Worm (Caenorhabditis elegans) whole organism, L4 larva: Measurements from ENCODE around the gene Y97E10AR.8.

Source experiments
- F10B5.3 ChIP-seq: sonication (generic microtip); optimal IDR thresholded peaks from 2 replicates; lab custom pipeline; 2016; ENCODE audit warnings: mild to moderate bottlenecking, missing genetic modification characterization, missing compliant biosample characterization
- T20F7.1 ChIP-seq: fragments of 200-800 bp; sonication (Bioruptor generic); optimal IDR thresholded peaks from 2 replicates; lab custom pipeline; 2018; ENCODE audit warnings: mild to moderate bottlenecking, missing genetic modification characterization, missing compliant biosample characterization
- Y48G9A.11 ChIP-seq: fragments of 200-800 bp; sonication (Bioruptor generic); IDR thresholded peaks from 2 replicates; pipeline ENCODE4 v1.3.6; 2022; ENCODE audit warnings: missing genetic modification reagents, missing genetic modification characterization, missing compliant biosample characterization
- Y75B8A.6 ChIP-seq: fragments of 200-800 bp; sonication (Bioruptor generic); IDR thresholded peaks from 2 replicates; pipeline ENCODE4 v1.3.6; 2022; ENCODE audit warnings: missing genetic modification reagents, missing genetic modification characterization, missing compliant biosample characterization
- aha-1 ChIP-seq: fragments of 150-350 bp; peaks from one replicate; lab custom pipeline; 2014; ENCODE audit warnings: missing biosample characterization, missing genetic modification characterization
- ceh-28 ChIP-seq: fragments of 150-350 bp; optimal IDR thresholded peaks from 2 replicates; lab custom pipeline; 2014; ENCODE audit warnings: missing biosample characterization, missing genetic modification reagents, missing genetic modification characterization
- ceh-44 ChIP-seq: fragments of 200-800 bp; sonication (Bioruptor generic); IDR thresholded peaks from 2 replicates; pipeline ENCODE4 v1.3.6; 2022; ENCODE audit warnings: missing genetic modification reagents, missing genetic modification characterization, missing compliant biosample characterization
- ces-1 ChIP-seq: fragments of 150-350 bp; sonication (generic microtip); optimal IDR thresholded peaks from 4 replicates; lab custom pipeline; 2014; ENCODE audit warnings: missing biosample characterization, missing genetic modification reagents, missing genetic modification characterization
- cey-2 ChIP-seq: sonication (generic microtip); optimal IDR thresholded peaks from 3 replicates; lab custom pipeline; 2017; ENCODE audit warnings: missing genetic modification characterization, mild to moderate bottlenecking, missing compliant biosample characterization, antibody characterized with exemption, borderline replicate concordance; ENCODE audit not compliant: insufficient read depth
- daf-12 ChIP-seq: fragments of 150-350 bp; optimal IDR thresholded peaks from 2 replicates; lab custom pipeline; 2014; ENCODE audit warnings: missing biosample characterization, missing genetic modification reagents, missing genetic modification characterization
- daf-16 ChIP-seq, 3 experiments: sonication (generic microtip); optimal IDR thresholded peaks; 2 replicates each; lab custom pipeline; 2016 to 2017; ENCODE audit warnings: missing genetic modification characterization in 3 of 3, missing genetic modification reagents in 3 of 3, mild to moderate bottlenecking in 2 of 3, missing compliant biosample characterization in 2 of 3, missing biosample characterization in 1 of 3, moderate library complexity in 1 of 3
- dmd-6 ChIP-seq: fragments of 200-800 bp; sonication (Bioruptor generic); IDR thresholded peaks from 2 replicates; pipeline ENCODE4 v1.3.6; 2022; ENCODE audit warnings: missing genetic modification reagents, missing genetic modification characterization, missing compliant biosample characterization
- fos-1 ChIP-seq: fragments of 150-350 bp; optimal IDR thresholded peaks from 2 replicates; lab custom pipeline; 2014; ENCODE audit warnings: missing biosample characterization, missing genetic modification characterization
- gei-8 ChIP-seq: fragments of 200-800 bp; sonication (Bioruptor generic); optimal IDR thresholded peaks from 2 replicates; lab custom pipeline; 2018; ENCODE audit warnings: mild to moderate bottlenecking, missing genetic modification characterization, missing compliant biosample characterization
- hif-1 ChIP-seq, 2 experiments: sonication (generic microtip); optimal IDR thresholded peaks; 2 replicates each; lab custom pipeline; 2016 to 2017; ENCODE audit warnings: missing compliant biosample characterization in 2 of 2, missing genetic modification characterization in 2 of 2, missing genetic modification reagents in 2 of 2, missing genotype in 2 of 2, mild to moderate bottlenecking in 1 of 2
- hlh-11 ChIP-seq: fragments of 200-800 bp; sonication (Bioruptor generic); optimal IDR thresholded peaks from 2 replicates; lab custom pipeline; 2018; ENCODE audit warnings: mild to moderate bottlenecking, missing genetic modification characterization, missing compliant biosample characterization
- hlh-30 ChIP-seq: sonication (generic microtip); optimal IDR thresholded peaks from 2 replicates; lab custom pipeline; 2017; ENCODE audit warnings: antibody characterized with exemption, mild to moderate bottlenecking, missing genetic modification characterization, missing compliant biosample characterization; ENCODE audit not compliant: insufficient read depth
- lin-38 ChIP-seq: fragments of 200-800 bp; sonication (Bioruptor generic); IDR thresholded peaks from 2 replicates; pipeline ENCODE4 v1.3.6; 2022; ENCODE audit warnings: missing genetic modification reagents, missing genetic modification characterization, missing compliant biosample characterization
- lin-39 ChIP-seq: fragments of 150-350 bp; optimal IDR thresholded peaks from 2 replicates; lab custom pipeline; 2014; ENCODE audit warnings: missing biosample characterization, missing genetic modification reagents, missing genetic modification characterization
- mdl-1 ChIP-seq, 2 experiments: fragments of 150-350 bp in 1 of 2; sonication (generic microtip) in 1 of 2; optimal IDR thresholded peaks; 2 replicates each; lab custom pipeline; 2014 to 2017; ENCODE audit warnings: missing biosample characterization in 2 of 2, missing genetic modification characterization in 2 of 2
- mep-1 ChIP-seq: fragments of 150-350 bp; sonication (generic microtip); optimal IDR thresholded peaks from 3 replicates; lab custom pipeline; 2014; ENCODE audit warnings: missing biosample characterization, missing genetic modification characterization
- mes-2 ChIP-seq: sonication (generic microtip); optimal IDR thresholded peaks from 2 replicates; lab custom pipeline; 2016; ENCODE audit warnings: missing genotype, mild to moderate bottlenecking, missing genetic modification characterization, missing compliant biosample characterization; ENCODE audit not compliant: poor library complexity, severe bottlenecking
- mxl-2 ChIP-seq: fragments of 200-800 bp; sonication (Bioruptor generic); conservative IDR thresholded peaks from 2 replicates; pipeline ENCODE4 v1.3.6; 2022; ENCODE audit warnings: missing genetic modification reagents, missing genetic modification characterization, missing compliant biosample characterization
- mxl-3 ChIP-seq: fragments of 200-800 bp; sonication (Bioruptor generic); optimal IDR thresholded peaks from 2 replicates; lab custom pipeline; 2018; ENCODE audit warnings: mild to moderate bottlenecking, missing genetic modification characterization, missing compliant biosample characterization
- nhr-28 ChIP-seq: fragments of 150-350 bp; optimal IDR thresholded peaks from 2 replicates; lab custom pipeline; 2014; ENCODE audit warnings: missing biosample characterization, missing genetic modification characterization
- nhr-48 ChIP-seq: sonication (generic microtip); optimal IDR thresholded peaks from 2 replicates; lab custom pipeline; 2016; ENCODE audit warnings: mild to moderate bottlenecking, missing genetic modification characterization, missing compliant biosample characterization
- nhr-76 ChIP-seq: fragments of 150-350 bp; optimal IDR thresholded peaks from 2 replicates; lab custom pipeline; 2014; ENCODE audit warnings: missing biosample characterization, missing genetic modification characterization
- pha-4 ChIP-seq, 2 experiments: fragments of 150-350 bp in 1 of 2; fragments of 200-800 bp in 1 of 2; sonication (Bioruptor generic) in 1 of 2; IDR thresholded peaks in 1 of 2; optimal IDR thresholded peaks in 1 of 2; 2 replicates each; pipeline versions ENCODE4 v1.3.6 to Lab custom; 2014 to 2022; ENCODE audit warnings: missing genetic modification characterization in 2 of 2, missing genetic modification reagents in 2 of 2, missing biosample characterization in 1 of 2, missing compliant biosample characterization in 1 of 2
- pqm-1 ChIP-seq: sonication (generic microtip); optimal IDR thresholded peaks from 2 replicates; lab custom pipeline; 2017; ENCODE audit warnings: missing biosample characterization, missing genetic modification characterization
- sdz-12 ChIP-seq: fragments of 200-800 bp; sonication (Bioruptor generic); optimal IDR thresholded peaks from 2 replicates; lab custom pipeline; 2018; ENCODE audit warnings: mild to moderate bottlenecking, missing genetic modification characterization, missing compliant biosample characterization
- skn-1 ChIP-seq: fragments of 150-350 bp; optimal IDR thresholded peaks from 2 replicates; lab custom pipeline; 2014; ENCODE audit warnings: missing biosample characterization, missing genetic modification characterization
- unc-39 ChIP-seq: sonication (generic microtip); optimal IDR thresholded peaks from 2 replicates; lab custom pipeline; 2017; ENCODE audit warnings: missing biosample characterization, missing genetic modification characterization
- unc-62 ChIP-seq, 3 experiments: fragments of 150-350 bp in 1 of 3; sonication (generic microtip); optimal IDR thresholded peaks in 2 of 3; peaks in 1 of 3; 1 replicate in 1 of 3; 2 replicates in 2 of 3; lab custom pipeline; 2014 to 2017; ENCODE audit warnings: missing biosample characterization in 3 of 3, missing genetic modification characterization in 3 of 3, missing genetic modification reagents in 3 of 3, missing genotype in 1 of 3
- ztf-7 ChIP-seq: fragments of 150-350 bp; optimal IDR thresholded peaks from 2 replicates; lab custom pipeline; 2014; ENCODE audit warnings: missing biosample characterization, missing genetic modification characterization

Y97E10AR.8 gene

ce11 chrV:8025259-8025658, 20.2 kb downstream of the Y97E10AR.8 start:
- TF ChIP-seq hif-1 (tag; optimal IDR thresholded peaks at IDR 0.05; lab: Kevin White, UChicago), result peak in 1 of 2 experiments; percentile 43
- TF ChIP-seq mes-2 (tag; lab: Kevin White, UChicago), result no peak
- no peak for TF ChIP-seq ces-1 (GFP tag; lab: Kevin White, UChicago)
- TF ChIP-seq gei-8 (GFP tag; lab: Kevin White, UChicago), result no peak
- peak; percentile 83 for TF ChIP-seq ztf-7 (tag; lab: Kevin White, UChicago)
- peak; percentile 64 for TF ChIP-seq nhr-28 (tag; lab: Kevin White, UChicago)
- TF ChIP-seq ceh-44 (GFP tag; lab: Robert Waterston, UW), result no peak
- TF ChIP-seq lin-38 (GFP tag; lab: Robert Waterston, UW), result no peak
- TF ChIP-seq unc-39 (tag; lab: Kevin White, UChicago), result no peak
- no peak for TF ChIP-seq lin-39 (tag; lab: Kevin White, UChicago)
- TF ChIP-seq hlh-30 (tag; lab: Kevin White, UChicago), result peak; percentile 23
- TF ChIP-seq F10B5.3, result no peak
- no peak for TF ChIP-seq Y48G9A.11 (GFP tag; lab: Robert Waterston, UW)

- TF ChIP-seq nhr-28 (tag; lab: Kevin White, UChicago) (peak; percentile 75), cey-2 (tag; lab: Kevin White, UChicago) (peak; percentile 86), mdl-1 (tag; optimal IDR thresholded peaks at IDR 0.05; lab: Kevin White, UChicago) (peak; percentile 79 to 89), nhr-48 (peak; percentile 73), dmd-6 (GFP tag; lab: Robert Waterston, UW) (peak; percentile 76), mxl-3 (GFP tag; lab: Kevin White, UChicago) (peak; percentile 99), aha-1 (tag; lab: Kevin White, UChicago) (peak; percentile 71), ceh-28 (tag; lab: Kevin White, UChicago) (no peak), unc-62 (GFP tag; optimal IDR thresholded peaks at IDR 0.05 in 1 of 2; lab: Kevin White, UChicago) (peak in 1 of 2 experiments; percentile 99), unc-62 (tag; optimal IDR thresholded peaks at IDR 0.05; lab: Kevin White, UChicago) (no peak), hlh-11 (tag; lab: Kevin White, UChicago) (peak; percentile 51), sdz-12 (no peak), skn-1 (tag; lab: Kevin White, UChicago) (no peak), mep-1 (tag; lab: Kevin White, UChicago) (peak; percentile 9), pha-4 (GFP tag; IDR thresholded peaks at IDR 0.05; lab: Robert Waterston, UW) (no peak), pha-4 (tag; optimal IDR thresholded peaks at IDR 0.05; lab: Kevin White, UChicago) (no peak), hlh-30 (tag; lab: Kevin White, UChicago) (peak; percentile 55)
Observed at ce11 chrV:8026343-8026742, 21.2 kb downstream of the Y97E10AR.8 start, which contains the start of gene F43H9.4. F43H9.4 (plus strand) TSS chrV:8026708.

- TF ChIP-seq fos-1 (tag; lab: Kevin White, UChicago), result no peak
- peak; percentile 60 for TF ChIP-seq nhr-28 (tag; lab: Kevin White, UChicago)
- peak; percentile 39 for TF ChIP-seq dmd-6 (GFP tag; lab: Robert Waterston, UW)
- peak; percentile 3 for TF ChIP-seq nhr-76 (tag; lab: Kevin White, UChicago)
- TF ChIP-seq T20F7.1 (GFP tag; lab: Kevin White, UChicago), result no peak
- 0 out of 2 replicates have a peak, but pooled peaks have one; percentile 26 for TF ChIP-seq Y75B8A.6 (GFP tag; lab: Robert Waterston, UW)
- peak; percentile 5 for TF ChIP-seq pqm-1 (tag; lab: Kevin White, UChicago)
- no peak for TF ChIP-seq daf-16 (GFP tag; optimal IDR thresholded peaks at IDR 0.05; lab: Kevin White, UChicago)
- peak; percentile 73 for TF ChIP-seq daf-16 (tag; optimal IDR thresholded peaks at IDR 0.05; lab: Kevin White, UChicago)
- TF ChIP-seq mxl-2 (GFP tag; lab: Robert Waterston, UW), result no peak
- peak; percentile 18 for TF ChIP-seq nhr-48
- TF ChIP-seq aha-1 (tag; lab: Kevin White, UChicago), result no peak
- TF ChIP-seq daf-12 (tag; lab: Kevin White, UChicago), result no peak
Observed at ce11 chrV:8027429-8028142, 22.5 kb downstream of the Y97E10AR.8 start.
